Worm (Caenorhabditis elegans): ENCODE results near the gene W02D7.5.

ce11 chrV:8284800-8285199, 14.2 kb downstream of the W02D7.5 start, which contains the start of gene slc-17.5:
- TF ChIP-seq elt-3 (tag; optimal IDR thresholded peaks at IDR 0.05) (no peak), zag-1 (tag; optimal IDR thresholded peaks at IDR 0.05) (no peak), ama-1 (optimal IDR thresholded peaks at IDR 0.05) (no peak), irx-1 (tag; optimal IDR thresholded peaks at IDR 0.05) (no peak), ztf-11 (tag; optimal IDR thresholded peaks at IDR 0.05) (no peak), fkh-4 (tag; optimal IDR thresholded peaks at IDR 0.05; ENCODE audit: borderline replicate concordance) (no peak), lin-15B (tag; optimal IDR thresholded peaks at IDR 0.05) (no peak), pqm-1 (tag; optimal IDR thresholded peaks at IDR 0.05) (no peak), unc-62 (GFP tag; optimal IDR thresholded peaks at IDR 0.05) (no peak), snpc-4 (tag; optimal IDR thresholded peaks at IDR 0.05) (no peak), mep-1 (tag; optimal IDR thresholded peaks at IDR 0.05) (no peak), elt-2 (tag; optimal IDR thresholded peaks at IDR 0.05) (no peak), mef-2 (tag; optimal IDR thresholded peaks at IDR 0.05) (no peak), egl-27 (tag; optimal IDR thresholded peaks at IDR 0.05) (no peak)
